Worm (Caenorhabditis elegans) whole organism, young adult: ENCODE measurements around the gene T23F11.4.

Experiments used
- chd-7 ChIP-seq: sonication (generic microtip); optimal IDR thresholded peaks from 2 replicates; lab custom pipeline; 2016; ENCODE audit warnings: mild to moderate bottlenecking, missing genetic modification characterization, moderate library complexity, missing compliant biosample characterization
- nhr-80 ChIP-seq: sonication (generic microtip); optimal IDR thresholded peaks from 2 replicates; lab custom pipeline; 2016; ENCODE audit warnings: missing genetic modification characterization, missing compliant biosample characterization

- TF ChIP-seq chd-7 (tag; lab: Kevin White, UChicago): no peak
- no peak for TF ChIP-seq nhr-80 (tag; lab: Kevin White, UChicago)
Observed at ce11 chrIII:4695057-4695456, 29.9 kb upstream of the T23F11.4 start, which contains the start of gene T04A8.7.
